Worm (Caenorhabditis elegans) whole organism, early embryonic: Measurements from ENCODE around the gene lec-2.

ENCODE experiments used
- B0310.2 ChIP-seq: sonication (generic microtip); optimal IDR thresholded peaks from 2 replicates; lab custom pipeline; 2016; ENCODE audit warnings: mild to moderate bottlenecking, missing genetic modification characterization, missing compliant biosample characterization
- ama-1 ChIP-seq: fragments of 150-350 bp; optimal IDR thresholded peaks from 2 replicates; lab custom pipeline; 2014
- hmbx-1 ChIP-seq: sonication (generic microtip); optimal IDR thresholded peaks from 2 replicates; lab custom pipeline; 2016; ENCODE audit warnings: mild to moderate bottlenecking, missing genetic modification characterization, missing compliant biosample characterization
- hmg-4 ChIP-seq: fragments of 200-800 bp; sonication (Bioruptor generic); optimal IDR thresholded peaks from 2 replicates; lab custom pipeline; 2018; ENCODE audit warnings: mild to moderate bottlenecking, missing genetic modification characterization, missing compliant biosample characterization

DNA sequence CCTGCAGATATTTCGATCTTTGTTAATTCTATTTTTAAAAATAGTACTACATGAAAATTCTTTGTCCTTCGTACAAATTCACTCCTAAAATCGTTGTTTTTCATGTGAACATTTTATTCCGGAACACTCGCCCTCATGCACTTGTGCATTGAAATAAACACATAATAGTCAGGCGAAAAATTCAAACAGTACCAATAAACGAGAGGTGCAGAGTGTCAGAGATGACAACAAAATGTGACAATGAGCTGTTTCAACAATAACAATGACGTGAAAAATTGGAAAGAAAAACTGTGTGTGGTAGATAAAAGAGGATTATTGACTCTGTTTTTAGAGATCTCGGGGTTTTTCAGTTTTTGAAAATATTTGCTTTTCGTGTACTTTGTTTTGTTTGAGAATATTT lies 12.2 kb upstream of the lec-2 start, which contains the start of gene F52H3.6:
- TF ChIP-seq B0310.2 (tag; lab: Kevin White, UChicago): no peak
- TF ChIP-seq ama-1: no peak
- TF ChIP-seq hmg-4: no peak
- TF ChIP-seq hmbx-1 (tag; lab: Kevin White, UChicago): no peak
